Fruit fly (Drosophila melanogaster) whole organism, adult: ENCODE results near the gene CG2854.

Experiments used
- CG11617 ChIP-seq: fragments of 200-800 bp; sonication (Bioruptor generic); optimal IDR thresholded peaks from 2 replicates; lab custom pipeline; 2017; ENCODE audit warnings: mild to moderate bottlenecking, missing biosample characterization, missing genetic modification reagents, missing genetic modification characterization
- CG12768 ChIP-seq: fragments of 200-800 bp; sonication (Bioruptor generic); optimal IDR thresholded peaks from 2 replicates; lab custom pipeline; 2017; ENCODE audit warnings: missing biosample characterization, missing genetic modification characterization, mild to moderate bottlenecking, moderate library complexity, missing genetic modification reagents
- CG14711 ChIP-seq: fragments of 200-800 bp; sonication (Bioruptor generic); optimal IDR thresholded peaks from 2 replicates; lab custom pipeline; 2018; ENCODE audit warnings: missing biosample characterization, mild to moderate bottlenecking, missing genetic modification characterization, moderate library complexity
- CG5204 ChIP-seq: fragments of 200-800 bp; sonication (Bioruptor generic); optimal IDR thresholded peaks from 2 replicates; lab custom pipeline; 2016; ENCODE audit warnings: missing biosample characterization, missing genetic modification characterization
- CG7101 ChIP-seq: fragments of 200-800 bp; sonication (Bioruptor generic); optimal IDR thresholded peaks from 2 replicates; lab custom pipeline; 2018; ENCODE audit warnings: missing biosample characterization, mild to moderate bottlenecking, missing genetic modification characterization, moderate library complexity
- Clk ChIP-seq: fragments of 200-800 bp; sonication (Bioruptor generic); optimal IDR thresholded peaks from 2 replicates; lab custom pipeline; 2017; ENCODE audit warnings: missing biosample characterization, missing genetic modification characterization
- Crg-1 ChIP-seq: fragments of 200-800 bp; sonication (Bioruptor generic); optimal IDR thresholded peaks from 2 replicates; lab custom pipeline; 2016; ENCODE audit warnings: missing biosample characterization, missing genetic modification characterization
- ovo ChIP-seq: fragments of 200-800 bp; sonication (Bioruptor generic); optimal IDR thresholded peaks from 2 replicates; lab custom pipeline; 2016; ENCODE audit warnings: missing biosample characterization, missing genetic modification characterization

DNA sequence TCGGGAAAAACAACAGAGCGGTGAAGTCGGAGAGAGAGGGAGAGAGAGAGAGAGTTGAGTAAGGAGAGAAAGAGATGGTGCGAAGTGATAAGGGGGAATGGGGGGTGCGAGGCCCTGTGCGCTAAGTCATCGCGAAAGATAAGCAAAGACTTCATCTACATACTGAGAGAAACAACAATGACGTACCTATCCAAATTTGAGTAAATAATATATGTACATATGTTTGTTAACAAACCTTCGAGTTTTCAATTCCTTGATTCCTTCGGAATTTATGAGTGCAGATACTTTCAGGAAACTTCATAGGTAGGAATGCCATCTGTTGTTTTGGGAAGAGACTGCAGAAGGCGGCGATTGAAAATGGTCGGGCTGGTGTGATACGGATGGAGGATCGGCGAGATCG, 9.5 kb downstream of the CG2854 start:
- TF ChIP-seq Clk (GFP tag; lab: Kevin White, UChicago) (no peak), CG12768 (GFP tag; lab: Kevin White, UChicago) (no peak), CG11617 (GFP tag; lab: Kevin White, UChicago) (no peak), Crg-1 (GFP tag; lab: Kevin White, UChicago) (no peak), ovo (GFP tag; lab: Kevin White, UChicago) (no peak), CG14711 (tag; lab: Kevin White, UChicago) (no peak), CG7101 (tag; lab: Kevin White, UChicago) (no peak), CG5204 (GFP tag; lab: Kevin White, UChicago) (no peak)
